ENCODE assay signal across 2 worm cellular contexts in the genomic region with DNA sequence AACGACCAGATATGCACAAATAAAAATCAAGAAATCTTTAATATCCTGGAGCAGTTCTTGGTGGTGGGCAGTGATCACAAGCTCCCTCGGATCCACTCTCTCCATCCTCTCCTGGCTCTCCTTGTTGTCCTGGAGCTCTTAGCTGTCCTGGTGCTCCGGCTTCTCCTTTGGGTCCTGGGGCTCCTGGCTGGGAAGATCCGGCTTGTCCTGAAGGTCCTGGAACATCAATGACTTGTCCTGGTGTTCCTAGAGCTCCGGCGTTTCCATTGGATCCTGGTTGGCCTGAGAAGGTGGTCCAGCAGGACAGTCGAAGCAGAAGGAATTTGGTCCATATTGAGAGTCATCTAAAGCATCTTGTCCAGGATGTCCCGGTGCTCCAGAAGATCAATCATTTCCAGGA.
TF ChIP-seq lines count a peak whose summit lies in the region.

No protein-coding gene starts in this region.

TF ChIP-seq in whole organism, L4 larva, 104 proteins besides CTCF, POLR2A, EP300 and RAD21:
- peak; percentile 87 for TF ChIP-seq set-16 (GFP tag; IDR thresholded peaks at IDR 0.05; lab: Robert Waterston, UW)
- no peak for TF ChIP-seq lsy-2 (tag; optimal IDR thresholded peaks at IDR 0.05; lab: Kevin White, UChicago)

TF ChIP-seq in whole organism, young adult, 124 proteins besides CTCF, POLR2A, EP300 and RAD21:
- TF ChIP-seq egrh-3 (GFP tag; IDR thresholded peaks at IDR 0.05; lab: Robert Waterston, UW) = peak; percentile 59; the same call in 1 of the 2 replicates
- no peak for TF ChIP-seq ztf-25 (GFP tag; IDR thresholded peaks at IDR 0.05; lab: Robert Waterston, UW)
